Fruit fly (Drosophila melanogaster) whole organism, prepupa: Measurements from ENCODE around the gene CG43861.
A peak's percentile ranks its signal among the peaks of the same experiment; 100 is the strongest.

Source experiments
- Blimp-1 ChIP-seq: fragments of 200-800 bp; sonication (Bioruptor generic); optimal IDR thresholded peaks from 3 replicates; lab custom pipeline; 2017; ENCODE audit warnings: missing biosample characterization, missing genetic modification characterization, mild to moderate bottlenecking, moderate library complexity, missing genetic modification reagents
- CG10631 ChIP-seq: fragments of 200-800 bp; sonication (Bioruptor generic); optimal IDR thresholded peaks from 2 replicates; lab custom pipeline; 2016; ENCODE audit warnings: missing biosample characterization, missing genetic modification characterization
- CG10669 ChIP-seq: fragments of 200-800 bp; sonication (Bioruptor generic); optimal IDR thresholded peaks from 3 replicates; lab custom pipeline; 2018; ENCODE audit warnings: missing biosample characterization, mild to moderate bottlenecking, missing genetic modification characterization, moderate library complexity
- CG11762 ChIP-seq: fragments of 200-800 bp; sonication (Bioruptor generic); optimal IDR thresholded peaks from 3 replicates; lab custom pipeline; 2016; ENCODE audit warnings: missing biosample characterization, missing genetic modification characterization; ENCODE audit not compliant: insufficient read depth
- CG11902 ChIP-seq: fragments of 200-800 bp; sonication (Bioruptor generic); optimal IDR thresholded peaks from 3 replicates; lab custom pipeline; 2016; ENCODE audit warnings: missing biosample characterization, missing genetic modification characterization
- CG15336 ChIP-seq: fragments of 200-800 bp; sonication (Bioruptor generic); IDR thresholded peaks from 2 replicates; pipeline ENCODE4 v1.3.6; 2022; ENCODE audit warnings: missing biosample characterization, missing genetic modification characterization
- CG1621 ChIP-seq: fragments of 200-800 bp; sonication (Bioruptor generic); optimal IDR thresholded peaks from 3 replicates; lab custom pipeline; 2018; ENCODE audit warnings: missing biosample characterization, mild to moderate bottlenecking, missing genetic modification characterization
- CG16779 ChIP-seq: fragments of 200-800 bp; sonication (Bioruptor generic); optimal IDR thresholded peaks from 3 replicates; lab custom pipeline; 2017; ENCODE audit warnings: missing biosample characterization, mild to moderate bottlenecking, missing genetic modification characterization
- CG3032 ChIP-seq: fragments of 200-800 bp; optimal IDR thresholded peaks from 2 replicates; lab custom pipeline; 2019; ENCODE audit warnings: missing biosample characterization, mild to moderate bottlenecking, missing genetic modification characterization, moderate library complexity
- CG32006 ChIP-seq: fragments of 200-800 bp; sonication (Bioruptor generic); optimal IDR thresholded peaks from 3 replicates; lab custom pipeline; 2017; ENCODE audit warnings: missing biosample characterization, mild to moderate bottlenecking, missing genetic modification characterization
- CG34406 ChIP-seq: fragments of 200-800 bp; sonication (Bioruptor generic); optimal IDR thresholded peaks from 3 replicates; lab custom pipeline; 2016; ENCODE audit warnings: missing biosample characterization, missing genetic modification characterization
- CG3919 ChIP-seq: fragments of 200-800 bp; sonication (Bioruptor generic); optimal IDR thresholded peaks from 3 replicates; lab custom pipeline; 2016; ENCODE audit warnings: missing biosample characterization, missing genetic modification characterization
- CG4318 ChIP-seq: fragments of 200-800 bp; sonication (Bioruptor generic); optimal IDR thresholded peaks from 3 replicates; lab custom pipeline; 2017; ENCODE audit warnings: missing biosample characterization, mild to moderate bottlenecking, missing genetic modification characterization
- CG6163 ChIP-seq: fragments of 200-800 bp; sonication (Bioruptor generic); IDR thresholded peaks from 3 replicates; pipeline ENCODE4 v1.3.6; 2022; ENCODE audit warnings: missing biosample characterization, missing genetic modification characterization
- CG6276 ChIP-seq: fragments of 200-800 bp; sonication (Bioruptor generic); optimal IDR thresholded peaks from 2 replicates; lab custom pipeline; 2017; ENCODE audit warnings: missing biosample characterization, mild to moderate bottlenecking, missing genetic modification characterization
- CG6792 ChIP-seq: fragments of 200-800 bp; sonication (Bioruptor generic); optimal IDR thresholded peaks from 3 replicates; lab custom pipeline; 2016; ENCODE audit warnings: missing biosample characterization, missing genetic modification characterization
- CG6808 ChIP-seq: fragments of 200-800 bp; sonication (Bioruptor generic); optimal IDR thresholded peaks from 3 replicates; lab custom pipeline; 2017; ENCODE audit warnings: missing biosample characterization, missing genetic modification characterization, mild to moderate bottlenecking, moderate library complexity, missing genetic modification reagents
- CG6854 ChIP-seq: fragments of 200-800 bp; sonication (Bioruptor generic); optimal IDR thresholded peaks from 2 replicates; lab custom pipeline; 2017; ENCODE audit warnings: missing biosample characterization, mild to moderate bottlenecking, missing genetic modification characterization
- CG8119 ChIP-seq: fragments of 200-800 bp; sonication (Bioruptor generic); IDR thresholded peaks from 3 replicates; pipeline ENCODE4 v1.3.6; 2022; ENCODE audit warnings: missing biosample characterization, missing genetic modification characterization
- CG8319 ChIP-seq: fragments of 200-800 bp; sonication (Bioruptor generic); optimal IDR thresholded peaks from 3 replicates; lab custom pipeline; 2016; ENCODE audit warnings: missing biosample characterization, missing genetic modification characterization
- CG9139 ChIP-seq: fragments of 200-800 bp; sonication (Bioruptor generic); optimal IDR thresholded peaks from 3 replicates; lab custom pipeline; 2017; ENCODE audit warnings: missing biosample characterization, mild to moderate bottlenecking, missing genetic modification characterization
- Eip75B ChIP-seq: fragments of 200-800 bp; sonication (Bioruptor generic); optimal IDR thresholded peaks from 3 replicates; lab custom pipeline; 2016; ENCODE audit warnings: missing biosample characterization, missing genetic modification characterization
- Hr38 ChIP-seq: sonication (Bioruptor generic); optimal IDR thresholded peaks from 2 replicates; lab custom pipeline; 2016; ENCODE audit warnings: missing biosample characterization, missing genetic modification characterization
- Hr39 ChIP-seq: fragments of 200-800 bp; sonication (Bioruptor generic); optimal IDR thresholded peaks from 2 replicates; lab custom pipeline; 2016; ENCODE audit warnings: missing biosample characterization, missing genetic modification characterization
- Hr4 ChIP-seq: fragments of 200-800 bp; sonication (Bioruptor generic); optimal IDR thresholded peaks from 3 replicates; lab custom pipeline; 2016; ENCODE audit warnings: missing biosample characterization, missing genetic modification characterization
- Lpt ChIP-seq: fragments of 200-800 bp; sonication (Bioruptor generic); optimal IDR thresholded peaks from 3 replicates; lab custom pipeline; 2016; ENCODE audit warnings: missing biosample characterization, missing genetic modification characterization
- OdsH ChIP-seq: fragments of 200-800 bp; sonication (Bioruptor generic); optimal IDR thresholded peaks from 3 replicates; lab custom pipeline; 2016; ENCODE audit warnings: missing biosample characterization, missing genetic modification characterization
- Sox102F ChIP-seq: fragments of 200-800 bp; sonication (Bioruptor generic); optimal IDR thresholded peaks from 2 replicates; lab custom pipeline; 2016; ENCODE audit warnings: missing biosample characterization, mild to moderate bottlenecking, missing genetic modification characterization
- Sox14 ChIP-seq: fragments of 200-800 bp; sonication (Bioruptor generic); optimal IDR thresholded peaks from 3 replicates; lab custom pipeline; 2016; ENCODE audit warnings: missing biosample characterization, missing genetic modification characterization
- achi ChIP-seq: fragments of 200-800 bp; sonication (Bioruptor generic); optimal IDR thresholded peaks from 3 replicates; lab custom pipeline; 2016; ENCODE audit warnings: missing biosample characterization, missing genetic modification characterization
- acj6 ChIP-seq: fragments of 200-800 bp; sonication (Bioruptor generic); optimal IDR thresholded peaks from 3 replicates; lab custom pipeline; 2016; ENCODE audit warnings: missing biosample characterization, missing genetic modification characterization
- cyc ChIP-seq: fragments of 200-800 bp; sonication (Bioruptor generic); optimal IDR thresholded peaks from 3 replicates; lab custom pipeline; 2016; ENCODE audit warnings: missing biosample characterization, missing genetic modification characterization
- dac ChIP-seq: fragments of 200-800 bp; sonication (Bioruptor generic); optimal IDR thresholded peaks from 2 replicates; lab custom pipeline; 2017; ENCODE audit warnings: missing biosample characterization, mild to moderate bottlenecking, missing genetic modification characterization
- esn ChIP-seq: fragments of 200-800 bp; sonication (Bioruptor generic); optimal IDR thresholded peaks from 2 replicates; lab custom pipeline; 2016; ENCODE audit warnings: missing biosample characterization, mild to moderate bottlenecking, missing genetic modification characterization, moderate library complexity
- fd59A ChIP-seq: fragments of 200-800 bp; sonication (Bioruptor generic); optimal IDR thresholded peaks from 2 replicates; lab custom pipeline; 2017; ENCODE audit warnings: missing biosample characterization, mild to moderate bottlenecking, missing genetic modification characterization, missing genetic modification reagents
- fd85E ChIP-seq: fragments of 200-800 bp; sonication (Bioruptor generic); optimal IDR thresholded peaks from 3 replicates; lab custom pipeline; 2016; ENCODE audit warnings: missing biosample characterization, missing genetic modification characterization
- lz ChIP-seq: fragments of 200-800 bp; sonication (Bioruptor generic); optimal IDR thresholded peaks from 3 replicates; lab custom pipeline; 2016; ENCODE audit warnings: missing biosample characterization, missing genetic modification characterization
- salr ChIP-seq, 2 experiments: fragments of 200-800 bp; sonication (Bioruptor generic); optimal IDR thresholded peaks; 3 replicates each; lab custom pipeline; 2016 to 2018; ENCODE audit warnings: missing biosample characterization in 2 of 2, missing genetic modification characterization in 2 of 2, mild to moderate bottlenecking in 1 of 2
- spab ChIP-seq: fragments of 200-800 bp; sonication (Bioruptor generic); optimal IDR thresholded peaks from 2 replicates; lab custom pipeline; 2017; ENCODE audit warnings: missing biosample characterization, mild to moderate bottlenecking, missing genetic modification characterization, missing genetic modification reagents
- ss ChIP-seq, 2 experiments: fragments of 200-800 bp; sonication (Bioruptor generic); optimal IDR thresholded peaks; 2 replicates in 1 of 2; 3 replicates in 1 of 2; lab custom pipeline; 2017 to 2018; ENCODE audit warnings: mild to moderate bottlenecking in 2 of 2, missing biosample characterization in 2 of 2, missing genetic modification characterization in 2 of 2, moderate library complexity in 1 of 2
- topi ChIP-seq: fragments of 200-800 bp; sonication (Bioruptor generic); optimal IDR thresholded peaks from 3 replicates; lab custom pipeline; 2016; ENCODE audit warnings: missing biosample characterization, missing genetic modification characterization

Gene CG43861

dm6 chr2L:20027382-20027919, 10.4 kb upstream of the CG43861 start, which contains the start of gene sNPF (continued):
- TF ChIP-seq CG3919 (peak; percentile 80), spab (GFP tag; lab: Kevin White, UChicago) (peak; percentile 67), CG1621 (tag; lab: Kevin White, UChicago) (peak; percentile 64), Hr38 (GFP tag; lab: Kevin White, UChicago) (no peak), esn (GFP tag; lab: Kevin White, UChicago) (peak; percentile 80), Hr4 (GFP tag; lab: Kevin White, UChicago) (peak; percentile 74), cyc (GFP tag; lab: Kevin White, UChicago) (peak; percentile 76), Sox102F (GFP tag; lab: Kevin White, UChicago) (peak; percentile 67), dac (peak; percentile 32), acj6 (peak; percentile 79), Blimp-1 (GFP tag; lab: Kevin White, UChicago) (no peak), CG8319 (peak; percentile 13), achi (GFP tag; lab: Kevin White, UChicago) (peak; percentile 75), CG6163 (no peak; the same call in 1 of the 3 replicates), lz (peak; percentile 72), Eip75B (GFP tag; lab: Kevin White, UChicago) (peak; percentile 73), OdsH (GFP tag; lab: Kevin White, UChicago) (peak; percentile 81), topi (peak; percentile 77), CG11762 (peak; percentile 9), CG6854 (no peak), CG10669 (GFP tag; lab: Kevin White, UChicago) (peak; percentile 76), Hr39 (GFP tag; lab: Kevin White, UChicago) (peak; percentile 78), CG16779 (tag; lab: Kevin White, UChicago) (peak; percentile 61), CG9139 (GFP tag; lab: Kevin White, UChicago) (peak; percentile 68), Sox14 (GFP tag; lab: Kevin White, UChicago) (peak; percentile 83), CG4318 (GFP tag; lab: Kevin White, UChicago) (peak; percentile 60), CG34406 (GFP tag; lab: Kevin White, UChicago) (peak; percentile 66), CG6792 (GFP tag; lab: Kevin White, UChicago) (peak; percentile 77)

dm6 chr2L:20026351-20026849, 9.3 kb upstream of the CG43861 start:
- TF ChIP-seq achi (GFP tag; lab: Kevin White, UChicago) (no peak), CG6276 (GFP tag; lab: Kevin White, UChicago) (no peak), Hr38 (GFP tag; lab: Kevin White, UChicago) (no peak), fd85E (GFP tag; lab: Kevin White, UChicago) (no peak), lz (no peak), salr (GFP tag; optimal IDR thresholded peaks at IDR 0.05; lab: Kevin White, UChicago) (no peak), CG6808 (GFP tag; lab: Kevin White, UChicago) (no peak), CG10631 (no peak), Eip75B (GFP tag; lab: Kevin White, UChicago) (no peak), Lpt (GFP tag; lab: Kevin White, UChicago) (no peak), topi (no peak), CG6792 (GFP tag; lab: Kevin White, UChicago) (no peak), Hr39 (GFP tag; lab: Kevin White, UChicago) (no peak), Hr4 (GFP tag; lab: Kevin White, UChicago) (no peak), OdsH (GFP tag; lab: Kevin White, UChicago) (no peak), fd59A (GFP tag; lab: Kevin White, UChicago) (no peak), ss (GFP tag; optimal IDR thresholded peaks at IDR 0.05; lab: Kevin White, UChicago) (no peak), CG10669 (GFP tag; lab: Kevin White, UChicago) (no peak)

- TF ChIP-seq CG15336 (GFP tag; lab: Robert Waterston, UW) (no peak), CG11902 (no peak), CG11762 (no peak), CG10669 (GFP tag; lab: Kevin White, UChicago) (no peak), CG3919 (no peak), Sox102F (GFP tag; lab: Kevin White, UChicago) (no peak), Blimp-1 (GFP tag; lab: Kevin White, UChicago) (no peak), CG32006 (GFP tag; lab: Kevin White, UChicago) (no peak), Hr4 (GFP tag; lab: Kevin White, UChicago) (no peak), dac (no peak), CG3032 (no peak), CG8119 (GFP tag; lab: Robert Waterston, UW) (no peak), Eip75B (GFP tag; lab: Kevin White, UChicago) (no peak)
Measured at dm6 chr2L:20025711-20026110, 8.6 kb upstream of the CG43861 start, which contains the start of gene AANATL3. Gene AANATL3, minus strand, starts transcription at chr2L:20025811.
